Fruit fly (Drosophila melanogaster) whole organism, pupa: ENCODE results near the gene Bub1.

Experiments
- CG10348 ChIP-seq: fragments of 200-800 bp; sonication (Bioruptor generic); IDR thresholded peaks from 2 replicates; pipeline ENCODE4 v1.3.6; 2022; ENCODE audit warnings: missing biosample characterization, missing genetic modification characterization
- CG12605 ChIP-seq: fragments of 200-800 bp; sonication (Bioruptor generic); IDR thresholded peaks from 2 replicates; pipeline ENCODE4 v1.3.6; 2022; ENCODE audit warnings: missing biosample characterization, missing genetic modification characterization
- CG13204 ChIP-seq: fragments of 200-800 bp; sonication (Bioruptor generic); optimal IDR thresholded peaks from 2 replicates; lab custom pipeline; 2018; ENCODE audit warnings: missing biosample characterization, mild to moderate bottlenecking, missing genetic modification characterization, moderate library complexity
- CG14655 ChIP-seq: fragments of 200-800 bp; sonication (Bioruptor generic); optimal IDR thresholded peaks from 3 replicates; lab custom pipeline; 2017; ENCODE audit warnings: mild to moderate bottlenecking, missing biosample characterization, missing genetic modification reagents, missing genetic modification characterization
- CG15710 ChIP-seq: fragments of 200-800 bp; sonication (Bioruptor generic); optimal IDR thresholded peaks from 2 replicates; lab custom pipeline; 2018; ENCODE audit warnings: missing biosample characterization, mild to moderate bottlenecking, missing genetic modification characterization, moderate library complexity
- CG17806 ChIP-seq: fragments of 200-800 bp; sonication (Bioruptor generic); optimal IDR thresholded peaks from 2 replicates; lab custom pipeline; 2018; ENCODE audit warnings: missing biosample characterization, mild to moderate bottlenecking, missing genetic modification characterization, moderate library complexity
- CG32121 ChIP-seq: fragments of 200-800 bp; sonication (Bioruptor generic); IDR thresholded peaks from 2 replicates; pipeline ENCODE4 v1.3.6; 2022; ENCODE audit warnings: missing biosample characterization, missing genetic modification characterization
- CG34367 ChIP-seq: fragments of 200-800 bp; sonication (Bioruptor generic); optimal IDR thresholded peaks from 2 replicates; lab custom pipeline; 2018; ENCODE audit warnings: missing biosample characterization, mild to moderate bottlenecking, missing genetic modification characterization
- CG4496 ChIP-seq: fragments of 200-800 bp; sonication (Bioruptor generic); IDR thresholded peaks from 3 replicates; pipeline ENCODE4 v1.3.6; 2022; ENCODE audit warnings: missing biosample characterization, missing genetic modification characterization
- CG8159 ChIP-seq: fragments of 200-800 bp; sonication (Bioruptor generic); optimal IDR thresholded peaks from 3 replicates; lab custom pipeline; 2018; ENCODE audit warnings: missing biosample characterization, mild to moderate bottlenecking, missing genetic modification characterization, moderate library complexity
- CG8301 ChIP-seq: fragments of 200-800 bp; sonication (Bioruptor generic); optimal IDR thresholded peaks from 2 replicates; lab custom pipeline; 2018; ENCODE audit warnings: missing biosample characterization, mild to moderate bottlenecking, missing genetic modification characterization
- CG9948 ChIP-seq: fragments of 200-800 bp; sonication (Bioruptor generic); optimal IDR thresholded peaks from 2 replicates; lab custom pipeline; 2018; ENCODE audit warnings: missing biosample characterization, mild to moderate bottlenecking, missing genetic modification characterization, moderate library complexity
- D1 ChIP-seq: fragments of 200-800 bp; sonication (Bioruptor generic); optimal IDR thresholded peaks from 2 replicates; lab custom pipeline; 2018; ENCODE audit warnings: missing biosample characterization, mild to moderate bottlenecking, missing genetic modification characterization, moderate library complexity
- EcR ChIP-seq: fragments of 200-800 bp; sonication (Bioruptor generic); optimal IDR thresholded peaks from 3 replicates; lab custom pipeline; 2019; ENCODE audit warnings: missing biosample characterization, missing genetic modification characterization, mild to moderate bottlenecking, moderate library complexity, missing genetic modification reagents
- Ets98B ChIP-seq: fragments of 200-800 bp; sonication (Bioruptor generic); IDR thresholded peaks from 2 replicates; pipeline ENCODE4 v1.3.6; 2022; ENCODE audit warnings: missing biosample characterization, missing genetic modification characterization
- Pif1A ChIP-seq: fragments of 200-800 bp; sonication (Bioruptor generic); optimal IDR thresholded peaks from 3 replicates; lab custom pipeline; 2016; ENCODE audit warnings: missing biosample characterization, missing genetic modification characterization
- Pif1B ChIP-seq: fragments of 200-800 bp; sonication (Bioruptor generic); optimal IDR thresholded peaks from 3 replicates; lab custom pipeline; 2016; ENCODE audit warnings: missing biosample characterization, missing genetic modification characterization
- Snoo ChIP-seq: fragments of 200-800 bp; sonication (Bioruptor generic); optimal IDR thresholded peaks from 3 replicates; lab custom pipeline; 2017; ENCODE audit warnings: missing biosample characterization, mild to moderate bottlenecking, missing genetic modification characterization, inconsistent platforms
- fd96Ca ChIP-seq: fragments of 200-800 bp; sonication (Bioruptor generic); IDR thresholded peaks from 3 replicates; pipeline ENCODE4 v1.3.6; 2022; ENCODE audit warnings: missing biosample characterization, missing genetic modification characterization
- gl ChIP-seq: fragments of 200-800 bp; sonication (Bioruptor generic); optimal IDR thresholded peaks from 2 replicates; lab custom pipeline; 2018; ENCODE audit warnings: missing biosample characterization, mild to moderate bottlenecking, missing genetic modification characterization
- rn ChIP-seq: fragments of 200-800 bp; sonication (Bioruptor generic); IDR thresholded peaks from 2 replicates; pipeline ENCODE4 v1.3.6; 2022; ENCODE audit warnings: missing biosample characterization, missing genetic modification characterization

The Bub1 gene

dm6 chr2L:5238567-5238925 is 40.1 kb upstream of the Bub1 start:
- TF ChIP-seq CG34367 (tag; lab: Kevin White, UChicago) = no peak
- no peak for TF ChIP-seq CG32121 (GFP tag; lab: Robert Waterston, UW)
- TF ChIP-seq CG13204 (GFP tag; lab: Kevin White, UChicago) = peak; percentile 43
- TF ChIP-seq EcR (GFP tag; lab: Kevin White, UChicago) = peak; percentile 38
- TF ChIP-seq CG17806 = no peak
- no peak for TF ChIP-seq fd96Ca (GFP tag; lab: Robert Waterston, UW)
- TF ChIP-seq CG14655 (GFP tag; lab: Kevin White, UChicago) = no peak
- TF ChIP-seq CG10348 (GFP tag; lab: Robert Waterston, UW) = no peak
- no peak for TF ChIP-seq gl (tag; lab: Kevin White, UChicago)
- TF ChIP-seq CG9948 (tag; lab: Kevin White, UChicago) = no peak
- no peak for TF ChIP-seq CG12605 (GFP tag; lab: Robert Waterston, UW)
- TF ChIP-seq CG15710 (tag; lab: Kevin White, UChicago) = no peak
- no peak for TF ChIP-seq CG4496 (GFP tag; lab: Robert Waterston, UW)
- no peak for TF ChIP-seq Snoo (tag; lab: Kevin White, UChicago)
- no peak for TF ChIP-seq D1 (tag; lab: Kevin White, UChicago)

- TF ChIP-seq Snoo (tag; lab: Kevin White, UChicago) (no peak), CG17806 (no peak), CG8159 (no peak), D1 (tag; lab: Kevin White, UChicago) (no peak), EcR (GFP tag; lab: Kevin White, UChicago) (no peak), CG13204 (GFP tag; lab: Kevin White, UChicago) (no peak), CG14655 (GFP tag; lab: Kevin White, UChicago) (no peak), CG4496 (GFP tag; lab: Robert Waterston, UW) (no peak), CG9948 (tag; lab: Kevin White, UChicago) (no peak), CG32121 (GFP tag; lab: Robert Waterston, UW) (no peak), gl (tag; lab: Kevin White, UChicago) (no peak), CG10348 (GFP tag; lab: Robert Waterston, UW) (no peak), Pif1B (no peak), Ets98B (GFP tag; lab: Robert Waterston, UW) (no peak), rn (GFP tag; lab: Robert Waterston, UW) (no peak), CG15710 (tag; lab: Kevin White, UChicago) (no peak)
These were observed 39.0 kb upstream of the Bub1 start for dm6 chr2L:5239433-5240278.

- TF ChIP-seq CG4496 (GFP tag; lab: Robert Waterston, UW) (no peak), CG13204 (GFP tag; lab: Kevin White, UChicago) (no peak), rn (GFP tag; lab: Robert Waterston, UW) (no peak), CG12605 (GFP tag; lab: Robert Waterston, UW) (no peak), CG34367 (tag; lab: Kevin White, UChicago) (no peak), CG32121 (GFP tag; lab: Robert Waterston, UW) (no peak), EcR (GFP tag; lab: Kevin White, UChicago) (no peak), Snoo (tag; lab: Kevin White, UChicago) (no peak), CG14655 (GFP tag; lab: Kevin White, UChicago) (no peak), CG8301 (tag; lab: Kevin White, UChicago) (no peak), CG8159 (no peak), CG9948 (tag; lab: Kevin White, UChicago) (no peak), CG15710 (tag; lab: Kevin White, UChicago) (no peak), D1 (tag; lab: Kevin White, UChicago) (no peak)
These were observed 38.1 kb upstream of the Bub1 start for dm6 chr2L:5240520-5240919.

dm6 chr2L:5242194-5242914 is 36.3 kb upstream of the Bub1 start:
- TF ChIP-seq Pif1A (GFP tag; lab: Kevin White, UChicago) = no peak
- no peak for TF ChIP-seq D1 (tag; lab: Kevin White, UChicago)
- TF ChIP-seq CG14655 (GFP tag; lab: Kevin White, UChicago) = no peak
- peak; percentile 16; the same call in 1 of the 2 replicates for TF ChIP-seq Ets98B (GFP tag; lab: Robert Waterston, UW)
- TF ChIP-seq CG32121 (GFP tag; lab: Robert Waterston, UW) = 0 out of 2 replicates have a peak, but pooled peaks have one; percentile 37
- peak; percentile 31; the same call in 1 of the 3 replicates for TF ChIP-seq CG4496 (GFP tag; lab: Robert Waterston, UW)
- TF ChIP-seq, all 21 proteins: peak for 3

- TF ChIP-seq CG4496 (GFP tag; lab: Robert Waterston, UW) = 0 out of 3 replicates have a peak, but pooled peaks have one; percentile 21
- TF ChIP-seq CG17806 = peak; percentile 26
- peak; percentile 6 for TF ChIP-seq EcR (GFP tag; lab: Kevin White, UChicago)
- peak; percentile 43 for TF ChIP-seq Pif1A (GFP tag; lab: Kevin White, UChicago)
- peak; percentile 18 for TF ChIP-seq CG9948 (tag; lab: Kevin White, UChicago)
- TF ChIP-seq CG8159 = peak; percentile 29
- no peak for TF ChIP-seq Snoo (tag; lab: Kevin White, UChicago)
- no peak for TF ChIP-seq CG34367 (tag; lab: Kevin White, UChicago)
- no peak for TF ChIP-seq fd96Ca (GFP tag; lab: Robert Waterston, UW)
- TF ChIP-seq Ets98B (GFP tag; lab: Robert Waterston, UW) = no peak
- TF ChIP-seq CG14655 (GFP tag; lab: Kevin White, UChicago) = peak; percentile 47
- peak; percentile 10 for TF ChIP-seq CG15710 (tag; lab: Kevin White, UChicago)
These were observed 33.2 kb upstream of the Bub1 start for dm6 chr2L:5245363-5245892.
